Worm (Caenorhabditis elegans) whole organism, young adult: Measurements from ENCODE around the gene odd-1.
A peak's percentile ranks its signal among the peaks of the same experiment; 100 is the strongest.

Experiments used
- C06A6.2 ChIP-seq: fragments of 200-800 bp; sonication (Bioruptor generic); conservative IDR thresholded peaks from 2 replicates; pipeline ENCODE4 v1.3.6; 2022; ENCODE audit warnings: missing genetic modification characterization, missing compliant biosample characterization
- D2030.7 ChIP-seq: fragments of 200-800 bp; sonication (Bioruptor generic); IDR thresholded peaks from 2 replicates; pipeline ENCODE4 v1.3.6; 2022; ENCODE audit warnings: missing genetic modification reagents, missing genetic modification characterization, missing compliant biosample characterization
- F22D6.2 ChIP-seq: sonication (generic microtip); optimal IDR thresholded peaks from 2 replicates; lab custom pipeline; 2016; ENCODE audit warnings: mild to moderate bottlenecking, missing genetic modification characterization, missing compliant biosample characterization
- F57A8.1 ChIP-seq: fragments of 200-800 bp; sonication (Bioruptor generic); optimal IDR thresholded peaks from 2 replicates; lab custom pipeline; 2018; ENCODE audit warnings: mild to moderate bottlenecking, missing genetic modification characterization, moderate library complexity, missing compliant biosample characterization
- Y53F4B.3 ChIP-seq: fragments of 200-800 bp; sonication (Bioruptor generic); IDR thresholded peaks from 2 replicates; pipeline ENCODE4 v1.3.6; 2022; ENCODE audit warnings: missing genetic modification reagents, missing genetic modification characterization, missing compliant biosample characterization
- Y53G8AR.9 ChIP-seq: fragments of 200-800 bp; sonication (Bioruptor generic); conservative IDR thresholded peaks from 2 replicates; pipeline ENCODE4 v1.3.6; 2022; ENCODE audit warnings: missing genetic modification reagents, missing genetic modification characterization, missing compliant biosample characterization
- Y67H2A.10 ChIP-seq: fragments of 200-800 bp; sonication (Bioruptor generic); conservative IDR thresholded peaks from 2 replicates; pipeline ENCODE4 v1.3.6; 2022; ENCODE audit warnings: missing genetic modification reagents, missing genetic modification characterization, missing compliant biosample characterization
- Y95B8A.8 ChIP-seq: fragments of 200-800 bp; sonication (Bioruptor generic); IDR thresholded peaks from 2 replicates; pipeline ENCODE4 v1.3.6; 2022; ENCODE audit warnings: missing genetic modification reagents, missing genetic modification characterization, missing compliant biosample characterization
- ama-1 ChIP-seq, 3 experiments: fragments of 150-350 bp in 1 of 3; sonication (generic microtip) in 2 of 3; optimal IDR thresholded peaks; 2 replicates each; lab custom pipeline; 2014 to 2018; ENCODE audit warnings: missing biosample characterization in 2 of 3, missing genetic modification characterization in 2 of 3, missing genetic modification reagents in 2 of 3
- athp-1 ChIP-seq: sonication (generic microtip); optimal IDR thresholded peaks from 2 replicates; lab custom pipeline; 2017; ENCODE audit warnings: mild to moderate bottlenecking, missing genetic modification characterization, missing compliant biosample characterization
- attf-6 ChIP-seq: fragments of 200-800 bp; sonication (Bioruptor generic); IDR thresholded peaks from 2 replicates; pipeline ENCODE4 v1.3.6; 2022; ENCODE audit warnings: missing genetic modification reagents, missing genetic modification characterization, missing compliant biosample characterization
- ceh-27 ChIP-seq: fragments of 200-800 bp; sonication (Bioruptor generic); optimal IDR thresholded peaks from 2 replicates; lab custom pipeline; 2018; ENCODE audit warnings: mild to moderate bottlenecking, missing genetic modification characterization, moderate library complexity, missing compliant biosample characterization
- dox-1 ChIP-seq: fragments of 200-800 bp; sonication (Bioruptor generic); IDR thresholded peaks from 2 replicates; pipeline ENCODE4 v1.3.6; 2022; ENCODE audit warnings: missing genetic modification reagents, missing genetic modification characterization, missing compliant biosample characterization
- efl-1 ChIP-seq: fragments of 150-350 bp; optimal IDR thresholded peaks from 2 replicates; lab custom pipeline; 2014; ENCODE audit warnings: missing biosample characterization, missing genetic modification reagents, missing genetic modification characterization
- ets-4 ChIP-seq: fragments of 200-800 bp; sonication (Bioruptor generic); optimal IDR thresholded peaks from 2 replicates; lab custom pipeline; 2018; ENCODE audit warnings: mild to moderate bottlenecking, missing genetic modification characterization, missing compliant biosample characterization
- him-1 ChIP-seq: sonication (generic microtip); optimal IDR thresholded peaks from 2 replicates; lab custom pipeline; 2016; ENCODE audit warnings: missing genotype, missing genetic modification reagents, missing genetic modification characterization, missing compliant biosample characterization
- hmg-20 ChIP-seq: fragments of 200-800 bp; sonication (Bioruptor generic); IDR thresholded peaks from 2 replicates; pipeline ENCODE4 v1.3.6; 2022; ENCODE audit warnings: missing genetic modification reagents, missing genetic modification characterization, missing compliant biosample characterization
- let-607 ChIP-seq, 2 experiments: fragments of 200-800 bp in 1 of 2; sonication (Bioruptor generic) in 1 of 2; sonication (generic microtip) in 1 of 2; optimal IDR thresholded peaks; 2 replicates each; lab custom pipeline; 2016 to 2018; ENCODE audit warnings: mild to moderate bottlenecking in 2 of 2, missing compliant biosample characterization in 2 of 2, missing genetic modification characterization in 2 of 2, moderate library complexity in 2 of 2, missing genotype in 1 of 2
- lin-26 ChIP-seq: fragments of 200-800 bp; sonication (Bioruptor generic); IDR thresholded peaks from 2 replicates; pipeline ENCODE4 v1.3.6; 2022; ENCODE audit warnings: missing genetic modification reagents, missing genetic modification characterization, missing compliant biosample characterization
- lin-54 ChIP-seq: fragments of 200-800 bp; sonication (Bioruptor generic); optimal IDR thresholded peaks from 2 replicates; lab custom pipeline; 2018; ENCODE audit warnings: mild to moderate bottlenecking, missing genetic modification characterization, missing compliant biosample characterization
- lsl-1 ChIP-seq: fragments of 200-800 bp; sonication (Bioruptor generic); optimal IDR thresholded peaks from 2 replicates; lab custom pipeline; 2018; ENCODE audit warnings: mild to moderate bottlenecking, missing genetic modification characterization, moderate library complexity, missing compliant biosample characterization
- madf-3 ChIP-seq: fragments of 200-800 bp; sonication (Bioruptor generic); IDR thresholded peaks from 2 replicates; pipeline ENCODE4 v1.3.6; 2022; ENCODE audit warnings: missing genetic modification reagents, missing genetic modification characterization, missing compliant biosample characterization
- mxl-1 ChIP-seq: sonication (generic microtip); optimal IDR thresholded peaks from 2 replicates; lab custom pipeline; 2016; ENCODE audit warnings: missing genetic modification characterization, missing compliant biosample characterization
- nfya-1 ChIP-seq: sonication (generic microtip); optimal IDR thresholded peaks from 2 replicates; lab custom pipeline; 2017; ENCODE audit warnings: antibody characterized with exemption, missing compliant biosample characterization, missing genetic modification characterization, borderline replicate concordance; ENCODE audit not compliant: insufficient read depth
- nhr-179 ChIP-seq: sonication (generic microtip); optimal IDR thresholded peaks from 2 replicates; lab custom pipeline; 2016; ENCODE audit warnings: mild to moderate bottlenecking, missing genetic modification characterization, missing compliant biosample characterization
- nhr-27 ChIP-seq: fragments of 200-800 bp; sonication (Bioruptor generic); optimal IDR thresholded peaks from 2 replicates; lab custom pipeline; 2018; ENCODE audit warnings: mild to moderate bottlenecking, missing genetic modification characterization, moderate library complexity, missing compliant biosample characterization
- nhr-80 ChIP-seq: sonication (generic microtip); optimal IDR thresholded peaks from 2 replicates; lab custom pipeline; 2016; ENCODE audit warnings: missing genetic modification characterization, missing compliant biosample characterization
- pbrm-1 ChIP-seq: fragments of 200-800 bp; sonication (Bioruptor generic); IDR thresholded peaks from 2 replicates; pipeline ENCODE4 v1.3.6; 2022; ENCODE audit warnings: missing genetic modification reagents, missing genetic modification characterization, missing compliant biosample characterization
- rcor-1 ChIP-seq: fragments of 200-800 bp; sonication (Bioruptor generic); IDR thresholded peaks from 2 replicates; pipeline ENCODE4 v1.3.6; 2022; ENCODE audit warnings: missing genetic modification reagents, missing genetic modification characterization, missing compliant biosample characterization
- snpc-1.3 ChIP-seq: sonication (generic microtip); optimal IDR thresholded peaks from 2 replicates; lab custom pipeline; 2017; ENCODE audit warnings: missing genetic modification characterization, mild to moderate bottlenecking, missing compliant biosample characterization, antibody characterized with exemption, moderate library complexity, missing genotype, missing genetic modification reagents; ENCODE audit not compliant: insufficient read depth
- snpc-4 ChIP-seq, 5 experiments: fragments of 150-350 bp in 1 of 5; sonication (generic microtip) in 4 of 5; optimal IDR thresholded peaks; 2 replicates each; lab custom pipeline; 2014 to 2018; ENCODE audit warnings: missing genetic modification characterization in 5 of 5, missing biosample characterization in 3 of 5, antibody characterized with exemption in 2 of 5, mild to moderate bottlenecking in 2 of 5, missing compliant biosample characterization in 2 of 5, missing genotype in 2 of 5, moderate library complexity in 2 of 5, missing genetic modification reagents in 1 of 5
- tbp1 ChIP-seq: fragments of 200-800 bp; sonication (Bioruptor generic); optimal IDR thresholded peaks from 2 replicates; lab custom pipeline; 2018; ENCODE audit warnings: mild to moderate bottlenecking, missing genetic modification characterization, missing compliant biosample characterization
- tbx-9 ChIP-seq: sonication (generic microtip); optimal IDR thresholded peaks from 2 replicates; lab custom pipeline; 2016; ENCODE audit warnings: borderline replicate concordance, missing genetic modification characterization, inconsistent platforms, missing compliant biosample characterization
- tlf-1 ChIP-seq: fragments of 200-800 bp; sonication (Bioruptor generic); optimal IDR thresholded peaks from 2 replicates; lab custom pipeline; 2018; ENCODE audit warnings: mild to moderate bottlenecking, missing genetic modification characterization, missing compliant biosample characterization
- xnd-1 ChIP-seq: sonication (generic microtip); optimal IDR thresholded peaks from 2 replicates; lab custom pipeline; 2016; ENCODE audit warnings: missing genotype, missing genetic modification reagents, missing genetic modification characterization, missing compliant biosample characterization
- ztf-18 ChIP-seq: sonication (generic microtip); optimal IDR thresholded peaks from 2 replicates; lab custom pipeline; 2016; ENCODE audit warnings: missing genotype, mild to moderate bottlenecking, missing genetic modification characterization, missing compliant biosample characterization
- ztf-22 ChIP-seq: fragments of 200-800 bp; sonication (Bioruptor generic); optimal IDR thresholded peaks from 2 replicates; lab custom pipeline; 2018; ENCODE audit warnings: mild to moderate bottlenecking, missing genetic modification characterization, moderate library complexity, missing compliant biosample characterization
- ztf-26 ChIP-seq: sonication (generic microtip); optimal IDR thresholded peaks from 2 replicates; lab custom pipeline; 2017; ENCODE audit warnings: missing genetic modification characterization, missing compliant biosample characterization

The odd-1 gene

ce11 chrIII:7142172-7142601 is 34.1 kb downstream of the odd-1 start (continued):
- TF ChIP-seq attf-6 (GFP tag; lab: Robert Waterston, UW): peak; percentile 96
- TF ChIP-seq Y95B8A.8 (GFP tag; lab: Robert Waterston, UW): peak; percentile 67; the same call in 1 of the 2 replicates
- TF ChIP-seq ztf-22 (GFP tag; lab: Kevin White, UChicago): no peak
- peak; percentile 58; the same call in 1 of the 2 replicates for TF ChIP-seq rcor-1 (GFP tag; lab: Robert Waterston, UW)
- no peak for TF ChIP-seq F57A8.1 (GFP tag; lab: Kevin White, UChicago)
- peak; percentile 78 for TF ChIP-seq tbp1 (GFP tag; lab: Kevin White, UChicago)
- peak; percentile 4 for TF ChIP-seq ztf-18 (tag; lab: Kevin White, UChicago)
- peak; percentile 78 for TF ChIP-seq dox-1 (GFP tag; lab: Robert Waterston, UW)
- no peak for TF ChIP-seq nhr-80 (tag; lab: Kevin White, UChicago)
- TF ChIP-seq snpc-4 (GFP tag; optimal IDR thresholded peaks at IDR 0.05; lab: Kevin White, UChicago): peak; percentile 96
- TF ChIP-seq snpc-4 (tag; optimal IDR thresholded peaks at IDR 0.05; lab: Kevin White, UChicago): peak; percentile 96 to 98 (median 97)
- TF ChIP-seq let-607 (tag; optimal IDR thresholded peaks at IDR 0.05; lab: Kevin White, UChicago): no peak
- peak; percentile 19 for TF ChIP-seq ama-1 (optimal IDR thresholded peaks at IDR 0.05; lab: Kevin White, UChicago)
- peak in 1 of 2 experiments; percentile 11 for TF ChIP-seq ama-1 (GFP tag; optimal IDR thresholded peaks at IDR 0.05; lab: Kevin White, UChicago)
- TF ChIP-seq lsl-1 (GFP tag; lab: Kevin White, UChicago): peak; percentile 71
- peak; percentile 77; the same call in 1 of the 2 replicates for TF ChIP-seq madf-3 (GFP tag; lab: Robert Waterston, UW)

ce11 chrIII:7144749-7145148 is 36.6 kb downstream of the odd-1 start, which contains the start of gene glr-2:
Gene glr-2, minus strand, starts transcription at chrIII:7144959.
- TF ChIP-seq lin-26 (GFP tag; lab: Robert Waterston, UW) (no peak), tlf-1 (GFP tag; lab: Kevin White, UChicago) (no peak), tbx-9 (tag; lab: Kevin White, UChicago) (no peak), Y67H2A.10 (GFP tag; lab: Robert Waterston, UW) (no peak), nhr-179 (tag; lab: Kevin White, UChicago) (no peak), nhr-27 (no peak), mxl-1 (tag; lab: Kevin White, UChicago) (no peak), snpc-1.3 (tag; lab: Kevin White, UChicago) (no peak), xnd-1 (no peak)

- no peak for TF ChIP-seq nfya-1
- TF ChIP-seq madf-3 (GFP tag; lab: Robert Waterston, UW): 0 out of 2 replicates have a peak, but pooled peaks have one; percentile 26
These were observed 38.2 kb downstream of the odd-1 start for ce11 chrIII:7146341-7146740.

ce11 chrIII:7148191-7148590 is 40.1 kb downstream of the odd-1 start:
- TF ChIP-seq Y53F4B.3 (GFP tag; lab: Robert Waterston, UW) (no peak), him-1 (tag; lab: Kevin White, UChicago) (no peak), ztf-26 (tag; lab: Kevin White, UChicago) (no peak), F22D6.2 (no peak), ztf-18 (tag; lab: Kevin White, UChicago) (no peak), hmg-20 (GFP tag; lab: Robert Waterston, UW) (no peak), efl-1 (no peak), pbrm-1 (GFP tag; lab: Robert Waterston, UW) (no peak), C06A6.2 (GFP tag; lab: Robert Waterston, UW) (no peak), Y53G8AR.9 (no peak), xnd-1 (no peak), ceh-27 (no peak), ets-4 (GFP tag; lab: Kevin White, UChicago) (no peak), ztf-22 (GFP tag; lab: Kevin White, UChicago) (no peak), lin-54 (GFP tag; lab: Kevin White, UChicago) (no peak), athp-1 (tag; lab: Kevin White, UChicago) (no peak), D2030.7 (no peak)
